Worm (Caenorhabditis elegans) whole organism, young adult: ENCODE measurements around the gene grl-6.

Experiments used
- Y53F4B.3 ChIP-seq: fragments of 200-800 bp; sonication (Bioruptor generic); IDR thresholded peaks from 2 replicates; pipeline ENCODE4 v1.3.6; 2022; ENCODE audit warnings: missing genetic modification reagents, missing genetic modification characterization, missing compliant biosample characterization
- ccch-3 ChIP-seq: fragments of 200-800 bp; sonication (Bioruptor generic); optimal IDR thresholded peaks from 2 replicates; lab custom pipeline; 2018; ENCODE audit warnings: mild to moderate bottlenecking, missing genetic modification characterization, missing compliant biosample characterization
- efl-1 ChIP-seq: fragments of 150-350 bp; optimal IDR thresholded peaks from 2 replicates; lab custom pipeline; 2014; ENCODE audit warnings: missing biosample characterization, missing genetic modification reagents, missing genetic modification characterization
- let-607 ChIP-seq, 2 experiments: fragments of 200-800 bp in 1 of 2; sonication (Bioruptor generic) in 1 of 2; sonication (generic microtip) in 1 of 2; optimal IDR thresholded peaks; 2 replicates each; lab custom pipeline; 2016 to 2018; ENCODE audit warnings: mild to moderate bottlenecking in 2 of 2, missing compliant biosample characterization in 2 of 2, missing genetic modification characterization in 2 of 2, moderate library complexity in 2 of 2, missing genotype in 1 of 2
- nhr-80 ChIP-seq: sonication (generic microtip); optimal IDR thresholded peaks from 2 replicates; lab custom pipeline; 2016; ENCODE audit warnings: missing genetic modification characterization, missing compliant biosample characterization
- nhr-90 ChIP-seq: sonication (generic microtip); optimal IDR thresholded peaks from 2 replicates; lab custom pipeline; 2016; ENCODE audit warnings: missing genotype, mild to moderate bottlenecking, missing genetic modification characterization, missing compliant biosample characterization
- pbrm-1 ChIP-seq: fragments of 200-800 bp; sonication (Bioruptor generic); IDR thresholded peaks from 2 replicates; pipeline ENCODE4 v1.3.6; 2022; ENCODE audit warnings: missing genetic modification reagents, missing genetic modification characterization, missing compliant biosample characterization
- pha-4 ChIP-seq: fragments of 150-350 bp; sonication (generic microtip); optimal IDR thresholded peaks from 2 replicates; lab custom pipeline; 2014; ENCODE audit warnings: missing biosample characterization, missing genetic modification reagents, missing genetic modification characterization

DNA sequence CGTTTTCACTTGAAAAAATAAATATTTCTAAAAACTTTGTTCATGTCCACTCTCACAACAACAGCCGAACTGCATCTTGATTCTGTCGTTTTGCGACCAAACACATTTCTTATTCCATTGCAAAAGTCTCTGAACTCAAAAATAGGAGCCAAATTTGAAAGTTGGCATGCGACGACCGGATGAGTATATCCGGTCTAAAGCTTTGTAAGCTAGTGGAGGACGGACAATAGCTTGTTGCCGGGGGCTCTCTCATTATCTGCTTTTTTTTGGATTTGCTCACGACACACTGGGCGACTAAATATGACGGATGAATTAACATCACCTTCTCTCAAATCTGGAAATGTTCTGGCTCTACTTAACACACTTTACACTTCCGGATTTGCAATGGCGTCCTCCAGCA is 11.0 kb upstream of the grl-6 start, which contains the start of gene K04E7.1:
- TF ChIP-seq Y53F4B.3 (GFP tag; lab: Robert Waterston, UW) (no peak), let-607 (tag; optimal IDR thresholded peaks at IDR 0.05; lab: Kevin White, UChicago) (no peak), nhr-80 (no peak), ccch-3 (GFP tag; lab: Kevin White, UChicago) (no peak), efl-1 (GFP tag; lab: Kevin White, UChicago) (no peak), pbrm-1 (GFP tag; lab: Robert Waterston, UW) (no peak), nhr-90 (tag; lab: Kevin White, UChicago) (no peak), pha-4 (tag; lab: Kevin White, UChicago) (no peak)
